Worm (Caenorhabditis elegans) whole organism, midembryonic: ENCODE data around the gene K08A2.2.

ENCODE experiments used
- cog-1 ChIP-seq: sonication (generic microtip); optimal IDR thresholded peaks from 2 replicates; lab custom pipeline; 2016; ENCODE audit warnings: missing genetic modification characterization, missing compliant biosample characterization
- flt-1 ChIP-seq: fragments of 200-800 bp; sonication (Bioruptor generic); IDR thresholded peaks from 2 replicates; pipeline ENCODE4 v1.3.6; 2022; ENCODE audit warnings: missing genetic modification characterization, missing compliant biosample characterization
- klf-2 ChIP-seq: fragments of 200-800 bp; sonication (Bioruptor generic); conservative IDR thresholded peaks from 2 replicates; pipeline ENCODE4 v1.3.6; 2022; ENCODE audit warnings: missing genetic modification reagents, missing genetic modification characterization, missing compliant biosample characterization
- ref-1 ChIP-seq: fragments of 200-800 bp; sonication (Bioruptor generic); conservative IDR thresholded peaks from 2 replicates; pipeline ENCODE4 v1.3.6; 2022; ENCODE audit warnings: missing genetic modification reagents, missing genetic modification characterization, missing compliant biosample characterization
- tab-1 ChIP-seq: fragments of 200-800 bp; sonication (Bioruptor generic); IDR thresholded peaks from 2 replicates; pipeline ENCODE4 v1.3.6; 2022; ENCODE audit warnings: missing genetic modification characterization, missing compliant biosample characterization
- ztf-23 ChIP-seq: fragments of 200-800 bp; sonication (Bioruptor generic); IDR thresholded peaks from 2 replicates; pipeline ENCODE4 v1.3.6; 2022; ENCODE audit warnings: missing genetic modification reagents, missing genetic modification characterization, missing compliant biosample characterization
- ztf-29 ChIP-seq: fragments of 200-800 bp; sonication (Bioruptor generic); IDR thresholded peaks from 2 replicates; pipeline ENCODE4 v1.3.6; 2022; ENCODE audit warnings: missing genetic modification reagents, missing genetic modification characterization, missing compliant biosample characterization

ce11 chrII:2997828-2998441, 6.5 kb downstream of the K08A2.2 start:
- TF ChIP-seq tab-1 = no peak
- TF ChIP-seq ztf-23 (GFP tag; lab: Robert Waterston, UW) = no peak
- TF ChIP-seq flt-1 (GFP tag; lab: Robert Waterston, UW) = no peak
- no peak for TF ChIP-seq cog-1 (tag; lab: Kevin White, UChicago)
- no peak for TF ChIP-seq klf-2
- TF ChIP-seq ref-1 (GFP tag; lab: Robert Waterston, UW) = no peak
- no peak for TF ChIP-seq ztf-29
